Fruit fly (Drosophila melanogaster) whole organism, prepupa: ENCODE results near the gene CG43638.

Experiments used
- CG10631 ChIP-seq: fragments of 200-800 bp; sonication (Bioruptor generic); optimal IDR thresholded peaks from 2 replicates; lab custom pipeline; 2016; ENCODE audit warnings: missing biosample characterization, missing genetic modification characterization
- CG10669 ChIP-seq: fragments of 200-800 bp; sonication (Bioruptor generic); optimal IDR thresholded peaks from 3 replicates; lab custom pipeline; 2018; ENCODE audit warnings: missing biosample characterization, mild to moderate bottlenecking, missing genetic modification characterization, moderate library complexity
- CG11762 ChIP-seq: fragments of 200-800 bp; sonication (Bioruptor generic); optimal IDR thresholded peaks from 3 replicates; lab custom pipeline; 2016; ENCODE audit warnings: missing biosample characterization, missing genetic modification characterization; ENCODE audit not compliant: insufficient read depth
- CG11902 ChIP-seq: fragments of 200-800 bp; sonication (Bioruptor generic); optimal IDR thresholded peaks from 3 replicates; lab custom pipeline; 2016; ENCODE audit warnings: missing biosample characterization, missing genetic modification characterization
- CG15336 ChIP-seq: fragments of 200-800 bp; sonication (Bioruptor generic); IDR thresholded peaks from 2 replicates; pipeline ENCODE4 v1.3.6; 2022; ENCODE audit warnings: missing biosample characterization, missing genetic modification characterization
- CG16779 ChIP-seq: fragments of 200-800 bp; sonication (Bioruptor generic); optimal IDR thresholded peaks from 3 replicates; lab custom pipeline; 2017; ENCODE audit warnings: missing biosample characterization, mild to moderate bottlenecking, missing genetic modification characterization
- CG3032 ChIP-seq: fragments of 200-800 bp; optimal IDR thresholded peaks from 2 replicates; lab custom pipeline; 2019; ENCODE audit warnings: missing biosample characterization, mild to moderate bottlenecking, missing genetic modification characterization, moderate library complexity
- CG31627 ChIP-seq: fragments of 200-800 bp; sonication (Bioruptor generic); optimal IDR thresholded peaks from 3 replicates; lab custom pipeline; 2016; ENCODE audit warnings: missing biosample characterization, missing genetic modification characterization
- CG32006 ChIP-seq: fragments of 200-800 bp; sonication (Bioruptor generic); optimal IDR thresholded peaks from 3 replicates; lab custom pipeline; 2017; ENCODE audit warnings: missing biosample characterization, mild to moderate bottlenecking, missing genetic modification characterization
- CG34406 ChIP-seq: fragments of 200-800 bp; sonication (Bioruptor generic); optimal IDR thresholded peaks from 3 replicates; lab custom pipeline; 2016; ENCODE audit warnings: missing biosample characterization, missing genetic modification characterization
- CG3919 ChIP-seq: fragments of 200-800 bp; sonication (Bioruptor generic); optimal IDR thresholded peaks from 3 replicates; lab custom pipeline; 2016; ENCODE audit warnings: missing biosample characterization, missing genetic modification characterization
- CG4318 ChIP-seq: fragments of 200-800 bp; sonication (Bioruptor generic); optimal IDR thresholded peaks from 3 replicates; lab custom pipeline; 2017; ENCODE audit warnings: missing biosample characterization, mild to moderate bottlenecking, missing genetic modification characterization
- CG6276 ChIP-seq: fragments of 200-800 bp; sonication (Bioruptor generic); optimal IDR thresholded peaks from 2 replicates; lab custom pipeline; 2017; ENCODE audit warnings: missing biosample characterization, mild to moderate bottlenecking, missing genetic modification characterization
- CG7368 ChIP-seq: fragments of 200-800 bp; sonication (Bioruptor generic); optimal IDR thresholded peaks from 3 replicates; lab custom pipeline; 2016; ENCODE audit warnings: missing biosample characterization, missing genetic modification characterization
- CG8119 ChIP-seq: fragments of 200-800 bp; sonication (Bioruptor generic); IDR thresholded peaks from 3 replicates; pipeline ENCODE4 v1.3.6; 2022; ENCODE audit warnings: missing biosample characterization, missing genetic modification characterization
- CG8319 ChIP-seq: fragments of 200-800 bp; sonication (Bioruptor generic); optimal IDR thresholded peaks from 3 replicates; lab custom pipeline; 2016; ENCODE audit warnings: missing biosample characterization, missing genetic modification characterization
- CG9139 ChIP-seq: fragments of 200-800 bp; sonication (Bioruptor generic); optimal IDR thresholded peaks from 3 replicates; lab custom pipeline; 2017; ENCODE audit warnings: missing biosample characterization, mild to moderate bottlenecking, missing genetic modification characterization
- Eip78C ChIP-seq: fragments of 200-800 bp; sonication (Bioruptor generic); peaks from one replicate; lab custom pipeline; 2016; ENCODE audit warnings: missing biosample characterization, missing genetic modification characterization
- Eip93F ChIP-seq: fragments of 200-800 bp; sonication (Bioruptor generic); optimal IDR thresholded peaks from 2 replicates; lab custom pipeline; 2016; ENCODE audit warnings: missing biosample characterization, mild to moderate bottlenecking, missing genetic modification characterization
- Ets21C ChIP-seq: fragments of 200-800 bp; sonication (Bioruptor generic); optimal IDR thresholded peaks from 3 replicates; lab custom pipeline; 2016; ENCODE audit warnings: missing biosample characterization, missing genetic modification characterization
- Hr38 ChIP-seq: sonication (Bioruptor generic); optimal IDR thresholded peaks from 2 replicates; lab custom pipeline; 2016; ENCODE audit warnings: missing biosample characterization, missing genetic modification characterization
- Hr39 ChIP-seq: fragments of 200-800 bp; sonication (Bioruptor generic); optimal IDR thresholded peaks from 2 replicates; lab custom pipeline; 2016; ENCODE audit warnings: missing biosample characterization, missing genetic modification characterization
- Hr4 ChIP-seq: fragments of 200-800 bp; sonication (Bioruptor generic); optimal IDR thresholded peaks from 3 replicates; lab custom pipeline; 2016; ENCODE audit warnings: missing biosample characterization, missing genetic modification characterization
- Lpt ChIP-seq: fragments of 200-800 bp; sonication (Bioruptor generic); optimal IDR thresholded peaks from 3 replicates; lab custom pipeline; 2016; ENCODE audit warnings: missing biosample characterization, missing genetic modification characterization
- Met ChIP-seq: fragments of 200-800 bp; sonication (Bioruptor generic); optimal IDR thresholded peaks from 3 replicates; lab custom pipeline; 2016; ENCODE audit warnings: missing biosample characterization, missing genetic modification characterization
- OdsH ChIP-seq: fragments of 200-800 bp; sonication (Bioruptor generic); optimal IDR thresholded peaks from 3 replicates; lab custom pipeline; 2016; ENCODE audit warnings: missing biosample characterization, missing genetic modification characterization
- Smox ChIP-seq: fragments of 200-800 bp; sonication (Bioruptor generic); optimal IDR thresholded peaks from 3 replicates; lab custom pipeline; 2016; ENCODE audit warnings: missing biosample characterization, missing genetic modification characterization
- Sox14 ChIP-seq: fragments of 200-800 bp; sonication (Bioruptor generic); optimal IDR thresholded peaks from 3 replicates; lab custom pipeline; 2016; ENCODE audit warnings: missing biosample characterization, missing genetic modification characterization
- Sox15 ChIP-seq: fragments of 200-800 bp; sonication (Bioruptor generic); optimal IDR thresholded peaks from 3 replicates; lab custom pipeline; 2016; ENCODE audit warnings: missing biosample characterization, missing genetic modification characterization
- cyc ChIP-seq: fragments of 200-800 bp; sonication (Bioruptor generic); optimal IDR thresholded peaks from 3 replicates; lab custom pipeline; 2016; ENCODE audit warnings: missing biosample characterization, missing genetic modification characterization
- dsx ChIP-seq: fragments of 200-800 bp; optimal IDR thresholded peaks from 3 replicates; lab custom pipeline; 2019; ENCODE audit warnings: missing biosample characterization, mild to moderate bottlenecking, missing genetic modification characterization, moderate library complexity; ENCODE audit not compliant: poor library complexity, severe bottlenecking
- eg ChIP-seq: fragments of 200-800 bp; sonication (Bioruptor generic); IDR thresholded peaks from 3 replicates; pipeline ENCODE4 v1.3.6; 2022; ENCODE audit warnings: missing biosample characterization, missing genetic modification characterization
- esn ChIP-seq: fragments of 200-800 bp; sonication (Bioruptor generic); optimal IDR thresholded peaks from 2 replicates; lab custom pipeline; 2016; ENCODE audit warnings: missing biosample characterization, mild to moderate bottlenecking, missing genetic modification characterization, moderate library complexity
- net ChIP-seq: fragments of 200-800 bp; sonication (Bioruptor generic); optimal IDR thresholded peaks from 3 replicates; lab custom pipeline; 2016; ENCODE audit warnings: missing biosample characterization, missing genetic modification characterization
- salr ChIP-seq, 2 experiments: fragments of 200-800 bp; sonication (Bioruptor generic); optimal IDR thresholded peaks; 3 replicates each; lab custom pipeline; 2016 to 2018; ENCODE audit warnings: missing biosample characterization in 2 of 2, missing genetic modification characterization in 2 of 2, mild to moderate bottlenecking in 1 of 2
- spab ChIP-seq: fragments of 200-800 bp; sonication (Bioruptor generic); optimal IDR thresholded peaks from 2 replicates; lab custom pipeline; 2017; ENCODE audit warnings: missing biosample characterization, mild to moderate bottlenecking, missing genetic modification characterization, missing genetic modification reagents
- topi ChIP-seq: fragments of 200-800 bp; sonication (Bioruptor generic); optimal IDR thresholded peaks from 3 replicates; lab custom pipeline; 2016; ENCODE audit warnings: missing biosample characterization, missing genetic modification characterization

The CG43638 gene

DNA sequence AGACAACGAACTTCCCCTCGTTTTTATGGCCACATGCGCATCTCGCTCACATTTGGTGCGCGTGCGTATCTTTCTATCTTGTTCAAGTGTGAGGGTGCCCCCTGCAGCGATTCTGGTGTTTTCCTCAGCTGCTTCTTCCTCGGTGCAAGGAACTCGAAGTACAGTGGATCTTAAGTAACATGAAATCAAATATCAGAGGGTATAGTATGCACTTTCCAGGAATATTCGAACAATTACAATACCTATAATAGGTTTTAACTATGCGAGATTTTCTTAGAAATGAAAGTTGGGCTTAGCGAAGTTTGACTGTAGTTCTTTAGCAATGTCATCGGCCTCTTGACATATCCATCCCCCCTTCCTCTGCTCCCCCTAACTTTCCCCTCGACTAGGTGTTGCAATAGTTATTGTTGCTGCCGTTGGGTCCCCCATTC is 18.4 kb downstream of the CG43638 start (continued):
- no peak for TF ChIP-seq Hr39
- TF ChIP-seq CG3919 = peak; percentile 58
- peak; percentile 59 for TF ChIP-seq Sox14 (GFP tag; lab: Kevin White, UChicago)
- TF ChIP-seq CG3032 = peak; percentile 67
- no peak for TF ChIP-seq CG11902 (GFP tag; lab: Kevin White, UChicago)
- no peak for TF ChIP-seq CG9139 (GFP tag; lab: Kevin White, UChicago)
- TF ChIP-seq CG8119 (GFP tag; lab: Robert Waterston, UW) = peak; percentile 53; the same call in 2 of the 3 replicates
- TF ChIP-seq, all 60 proteins: peak for 32

DNA sequence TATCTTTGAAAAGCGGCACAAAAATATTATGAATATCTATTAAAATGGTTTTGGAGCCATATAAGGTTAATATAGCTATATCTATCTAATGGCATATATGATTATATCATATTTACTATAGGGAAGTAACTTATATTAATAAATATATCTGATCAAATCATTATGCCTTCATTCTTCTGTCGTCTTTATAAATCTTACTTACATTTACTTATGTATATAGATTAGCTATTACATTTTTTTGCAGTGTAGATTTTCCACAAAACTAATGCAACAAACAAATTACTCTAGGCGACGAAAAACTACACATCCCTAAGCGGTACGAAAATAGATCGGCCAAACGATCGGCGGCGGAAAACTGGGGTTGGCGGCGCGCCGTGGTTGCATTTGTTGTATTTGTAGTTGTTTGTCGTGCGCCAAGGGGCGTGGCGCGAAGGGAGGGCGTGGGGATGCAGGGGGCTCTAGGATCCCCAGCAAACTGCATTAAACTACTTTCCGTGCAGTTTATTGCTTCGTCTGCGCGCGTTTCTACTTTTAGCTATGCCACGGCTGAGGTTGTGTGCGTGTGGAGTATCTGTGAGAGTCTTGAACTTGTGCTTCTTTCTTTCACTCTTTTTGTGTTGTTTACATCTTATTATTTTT is 19.2 kb downstream of the CG43638 start:
- no peak for TF ChIP-seq spab (GFP tag; lab: Kevin White, UChicago)
- no peak for TF ChIP-seq CG34406
- peak in 1 of 2 experiments; percentile 30 for TF ChIP-seq salr (GFP tag; optimal IDR thresholded peaks at IDR 0.05; lab: Kevin White, UChicago)
- TF ChIP-seq CG16779 (tag; lab: Kevin White, UChicago) = no peak
- TF ChIP-seq Eip78C (GFP tag; lab: Kevin White, UChicago) = peak; percentile 37
- TF ChIP-seq esn (GFP tag; lab: Kevin White, UChicago) = no peak
- 0 out of 2 replicates have a peak, but pooled peaks have one; percentile 38 for TF ChIP-seq CG15336
- no peak for TF ChIP-seq CG7368 (GFP tag; lab: Kevin White, UChicago)
- peak; percentile 11 for TF ChIP-seq CG32006 (GFP tag; lab: Kevin White, UChicago)
- TF ChIP-seq eg (GFP tag; lab: Robert Waterston, UW) = 0 out of 3 replicates have a peak, but pooled peaks have one; percentile 18
- no peak for TF ChIP-seq CG4318 (GFP tag; lab: Kevin White, UChicago)
- TF ChIP-seq dsx (GFP tag; lab: Kevin White, UChicago) = no peak
- TF ChIP-seq net (GFP tag; lab: Kevin White, UChicago) = no peak

DNA sequence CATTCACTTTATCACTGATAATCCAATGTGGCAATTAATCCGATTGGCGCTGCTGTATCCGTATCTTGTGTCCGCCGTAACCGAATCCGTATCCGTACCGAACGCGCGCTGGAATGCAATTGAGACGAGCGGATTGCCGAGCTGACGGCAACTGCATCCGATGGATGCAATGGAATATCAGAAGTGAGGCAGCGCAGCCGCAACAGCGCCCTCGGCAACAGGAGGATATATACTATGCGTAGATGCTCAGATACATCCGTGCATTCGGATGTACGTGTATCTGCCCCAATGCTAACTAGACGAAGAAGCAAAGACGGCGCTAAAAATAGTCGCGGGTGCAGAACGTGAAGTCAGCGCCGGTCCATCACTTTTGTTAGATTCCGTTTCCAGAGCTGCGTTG is 20.4 kb downstream of the CG43638 start, which contains the start of gene rols:
Gene rols, minus strand, starts transcription at position 101 of the 400 bp plus-strand sequence.
- TF ChIP-seq cyc (GFP tag; lab: Kevin White, UChicago) = no peak
- TF ChIP-seq Met (GFP tag; lab: Kevin White, UChicago) = no peak
- TF ChIP-seq Smox = no peak
- TF ChIP-seq Lpt (GFP tag; lab: Kevin White, UChicago) = no peak
- TF ChIP-seq Ets21C (GFP tag; lab: Kevin White, UChicago) = no peak
- TF ChIP-seq OdsH (GFP tag; lab: Kevin White, UChicago) = no peak
- TF ChIP-seq CG10669 = no peak
- TF ChIP-seq net (GFP tag; lab: Kevin White, UChicago) = no peak
- no peak for TF ChIP-seq Hr38 (GFP tag; lab: Kevin White, UChicago)
- no peak for TF ChIP-seq eg (GFP tag; lab: Robert Waterston, UW)
- TF ChIP-seq topi = no peak
- no peak for TF ChIP-seq CG7368 (GFP tag; lab: Kevin White, UChicago)
- no peak for TF ChIP-seq dsx (GFP tag; lab: Kevin White, UChicago)
- no peak for TF ChIP-seq salr (GFP tag; optimal IDR thresholded peaks at IDR 0.05; lab: Kevin White, UChicago)
- TF ChIP-seq spab (GFP tag; lab: Kevin White, UChicago) = no peak
- TF ChIP-seq Hr4 (GFP tag; lab: Kevin White, UChicago) = no peak
- TF ChIP-seq CG11762 (GFP tag; lab: Kevin White, UChicago) = no peak
- no peak for TF ChIP-seq CG10631 (GFP tag; lab: Kevin White, UChicago)
- TF ChIP-seq CG8319 = no peak
- no peak for TF ChIP-seq Eip78C (GFP tag; lab: Kevin White, UChicago)

DNA sequence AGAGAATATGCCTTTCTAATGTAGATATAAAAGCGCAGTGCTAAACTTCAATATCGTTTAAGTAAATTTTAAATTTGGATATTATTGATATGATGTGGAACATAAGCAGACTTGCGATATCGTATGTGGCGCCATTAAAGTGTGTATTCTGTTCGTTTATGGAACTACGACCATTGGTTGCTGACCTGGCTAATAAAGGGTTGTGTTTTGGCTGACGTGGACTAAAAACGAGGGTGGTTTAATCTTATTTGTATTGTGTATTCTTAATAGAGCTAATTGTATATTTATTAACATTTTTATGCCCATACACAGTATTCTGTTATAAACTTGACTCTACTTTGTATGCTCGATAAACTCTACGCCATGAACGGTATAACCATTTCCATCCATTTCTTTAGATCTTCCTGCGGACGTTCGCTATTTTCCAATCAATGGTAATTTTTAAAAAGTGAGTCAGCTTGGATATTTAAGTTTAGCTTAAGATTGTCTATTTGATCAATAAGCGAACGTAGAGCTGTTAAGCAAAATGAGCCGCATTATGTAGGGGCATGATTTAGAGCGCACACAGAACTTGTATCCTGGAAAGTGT is 22.4 kb downstream of the CG43638 start:
- TF ChIP-seq CG31627 (GFP tag; lab: Kevin White, UChicago) = no peak
- no peak for TF ChIP-seq Eip93F (GFP tag; lab: Kevin White, UChicago)
- no peak for TF ChIP-seq esn (GFP tag; lab: Kevin White, UChicago)
- no peak for TF ChIP-seq CG6276 (GFP tag; lab: Kevin White, UChicago)
- TF ChIP-seq Sox14 (GFP tag; lab: Kevin White, UChicago) = no peak
- no peak for TF ChIP-seq Sox15 (GFP tag; lab: Kevin White, UChicago)
- TF ChIP-seq net (GFP tag; lab: Kevin White, UChicago) = no peak
- no peak for TF ChIP-seq CG4318 (GFP tag; lab: Kevin White, UChicago)
- no peak for TF ChIP-seq Met (GFP tag; lab: Kevin White, UChicago)
- TF ChIP-seq, all 60 proteins: peak for 0
